Fruit fly (Drosophila melanogaster): Measurements from ENCODE around the gene Lamtor4.

Lamtor4 gene

dm6 chr3L:3871284-3871683 is 25.4 kb upstream of the Lamtor4 start:
- no peak for TF ChIP-seq CG8478 (optimal IDR thresholded peaks at IDR 0.05)
- no peak for TF ChIP-seq CTCF (optimal IDR thresholded peaks at IDR 0.05)

dm6 chr3L:3873094-3873493 is 23.6 kb upstream of the Lamtor4 start:
- TF ChIP-seq CG8478 (optimal IDR thresholded peaks at IDR 0.05) (no peak), CTCF (optimal IDR thresholded peaks at IDR 0.05) (no peak)

dm6 chr3L:3875004-3875403 is 21.7 kb upstream of the Lamtor4 start:
- no peak for TF ChIP-seq CTCF (optimal IDR thresholded peaks at IDR 0.05)
- TF ChIP-seq CG8478 (optimal IDR thresholded peaks at IDR 0.05), result no peak

- TF ChIP-seq CTCF (optimal IDR thresholded peaks at IDR 0.05) (no peak), CG8478 (optimal IDR thresholded peaks at IDR 0.05) (no peak)
Observed at dm6 chr3L:3875996-3876395, 20.7 kb upstream of the Lamtor4 start.

- TF ChIP-seq CG8478 (optimal IDR thresholded peaks at IDR 0.05), result no peak
- no peak for TF ChIP-seq CTCF (optimal IDR thresholded peaks at IDR 0.05)
Observed at dm6 chr3L:3876861-3877260, 19.8 kb upstream of the Lamtor4 start.

- TF ChIP-seq CG8478 (optimal IDR thresholded peaks at IDR 0.05) (no peak), CTCF (optimal IDR thresholded peaks at IDR 0.05) (no peak)
Observed at dm6 chr3L:3878734-3879310, 17.9 kb upstream of the Lamtor4 start.

dm6 chr3L:3882046-3882445 is 14.7 kb upstream of the Lamtor4 start:
- TF ChIP-seq CG8478 (optimal IDR thresholded peaks at IDR 0.05) (no peak), CTCF (optimal IDR thresholded peaks at IDR 0.05) (no peak)

dm6 chr3L:3885933-3886332 is 10.8 kb upstream of the Lamtor4 start:
- no peak for TF ChIP-seq CG8478 (optimal IDR thresholded peaks at IDR 0.05)
- TF ChIP-seq CTCF (optimal IDR thresholded peaks at IDR 0.05), result peak; percentile 60 to 64

- no peak for TF ChIP-seq CG8478 (optimal IDR thresholded peaks at IDR 0.05)
- TF ChIP-seq CTCF (optimal IDR thresholded peaks at IDR 0.05), result no peak
Observed at dm6 chr3L:3887392-3887791, 9.3 kb upstream of the Lamtor4 start.

- TF ChIP-seq CTCF (optimal IDR thresholded peaks at IDR 0.05) (no peak), CG8478 (optimal IDR thresholded peaks at IDR 0.05) (no peak)
Observed at dm6 chr3L:3890860-3891259, 5.8 kb upstream of the Lamtor4 start.

dm6 chr3L:3892154-3892624 is 4.5 kb upstream of the Lamtor4 start, which contains the start of gene Fie:
Gene Fie, plus strand, starts transcription at chr3L:3892574.
- TF ChIP-seq CG8478 (optimal IDR thresholded peaks at IDR 0.05) (no peak), CTCF (optimal IDR thresholded peaks at IDR 0.05) (no peak)

dm6 chr3L:3894413-3894812 is 2.3 kb upstream of the Lamtor4 start:
- TF ChIP-seq CG8478 (optimal IDR thresholded peaks at IDR 0.05), result no peak
- no peak for TF ChIP-seq CTCF (optimal IDR thresholded peaks at IDR 0.05)

dm6 chr3L:3898978-3899377 is 2.3 kb downstream of the Lamtor4 start, which contains the start of gene Ccz1:
Gene Ccz1, minus strand, starts transcription at chr3L:3899156.
- TF ChIP-seq CG8478 (optimal IDR thresholded peaks at IDR 0.05) (no peak), CTCF (optimal IDR thresholded peaks at IDR 0.05) (no peak)

- TF ChIP-seq CG8478 (optimal IDR thresholded peaks at IDR 0.05) (no peak), CTCF (optimal IDR thresholded peaks at IDR 0.05) (no peak)
Observed at dm6 chr3L:3901865-3902490, 5.3 kb downstream of the Lamtor4 start.

- TF ChIP-seq CTCF (optimal IDR thresholded peaks at IDR 0.05) (no peak), CG8478 (optimal IDR thresholded peaks at IDR 0.05) (no peak)
Observed at dm6 chr3L:3902491-3903198, 5.9 kb downstream of the Lamtor4 start, which contains the start of gene Ubi-p63E. Gene Ubi-p63E, minus strand, starts transcription at chr3L:3903184.

dm6 chr3L:3903301-3903700 is 6.6 kb downstream of the Lamtor4 start, which contains the start of gene Sc2:
Gene Sc2, plus strand, starts transcription at chr3L:3903492.
- TF ChIP-seq CTCF (optimal IDR thresholded peaks at IDR 0.05), result no peak
- TF ChIP-seq CG8478 (optimal IDR thresholded peaks at IDR 0.05), result no peak

Data from S2 (cell line).